Worm (Caenorhabditis elegans) whole organism, L1 larva: ENCODE measurements around the gene agr-1.
A peak's percentile ranks its signal among the peaks of the same experiment; 100 is the strongest.

Source experiments
- C34B4.2 ChIP-seq: sonication (generic microtip); optimal IDR thresholded peaks from 2 replicates; lab custom pipeline; 2017; ENCODE audit warnings: mild to moderate bottlenecking, missing genetic modification characterization, missing compliant biosample characterization
- alr-1 ChIP-seq: fragments of 200-800 bp; sonication (Bioruptor generic); optimal IDR thresholded peaks from 2 replicates; lab custom pipeline; 2018; ENCODE audit warnings: borderline replicate concordance, mild to moderate bottlenecking, missing genetic modification characterization, missing compliant biosample characterization
- ceh-82 ChIP-seq, 3 experiments: fragments of 150-350 bp in 1 of 3; sonication (generic microtip) in 2 of 3; optimal IDR thresholded peaks; 2 replicates each; lab custom pipeline; 2014 to 2017; ENCODE audit warnings: missing biosample characterization in 3 of 3, missing genetic modification characterization in 3 of 3
- ceh-90 ChIP-seq: sonication (generic microtip); optimal IDR thresholded peaks from 2 replicates; lab custom pipeline; 2016; ENCODE audit warnings: missing genetic modification characterization, missing compliant biosample characterization
- dpl-1 ChIP-seq, 3 experiments: fragments of 150-350 bp in 2 of 3; sonication (generic microtip) in 1 of 3; optimal IDR thresholded peaks; 2 replicates each; lab custom pipeline; 2014 to 2017; ENCODE audit warnings: missing biosample characterization in 3 of 3, missing genetic modification characterization in 3 of 3, missing genetic modification reagents in 3 of 3
- dsc-1 ChIP-seq: sonication (generic microtip); optimal IDR thresholded peaks from 2 replicates; lab custom pipeline; 2016; ENCODE audit warnings: mild to moderate bottlenecking, missing genetic modification characterization, missing compliant biosample characterization
- egl-27 ChIP-seq, 2 experiments: fragments of 150-350 bp in 1 of 2; sonication (generic microtip); optimal IDR thresholded peaks; 3 replicates each; lab custom pipeline; 2017 to 2018; ENCODE audit warnings: missing biosample characterization in 2 of 2, missing genetic modification characterization in 2 of 2, missing genetic modification reagents in 2 of 2
- elt-2 ChIP-seq: sonication (generic microtip); optimal IDR thresholded peaks from 2 replicates; lab custom pipeline; 2016; ENCODE audit warnings: missing genetic modification characterization, mild to moderate bottlenecking, inconsistent platforms, missing compliant biosample characterization, missing genetic modification reagents
- ets-5 ChIP-seq: fragments of 200-800 bp; sonication (Bioruptor generic); IDR thresholded peaks from 2 replicates; pipeline ENCODE4 v1.3.6; 2022; ENCODE audit warnings: missing genetic modification characterization, missing compliant biosample characterization
- fkh-10 ChIP-seq: sonication (generic microtip); optimal IDR thresholded peaks from 2 replicates; lab custom pipeline; 2017; ENCODE audit warnings: missing biosample characterization, missing genetic modification reagents, missing genetic modification characterization
- fkh-8 ChIP-seq: sonication (generic microtip); optimal IDR thresholded peaks from 2 replicates; lab custom pipeline; 2016; ENCODE audit warnings: mild to moderate bottlenecking, missing genetic modification characterization, missing compliant biosample characterization
- fos-1 ChIP-seq: fragments of 150-350 bp; optimal IDR thresholded peaks from 2 replicates; lab custom pipeline; 2014; ENCODE audit warnings: missing biosample characterization, missing genetic modification characterization
- grh-1 ChIP-seq: fragments of 200-800 bp; sonication (Bioruptor generic); IDR thresholded peaks from 2 replicates; pipeline ENCODE4 v1.3.6; 2022; ENCODE audit warnings: missing genetic modification reagents, missing genetic modification characterization, missing compliant biosample characterization
- isw-1 ChIP-seq: fragments of 200-800 bp; sonication (Bioruptor generic); IDR thresholded peaks from 2 replicates; pipeline ENCODE4 v1.3.6; 2022; ENCODE audit warnings: missing genetic modification characterization, missing compliant biosample characterization
- lin-14 ChIP-seq: fragments of 200-800 bp; sonication (Bioruptor generic); optimal IDR thresholded peaks from 2 replicates; lab custom pipeline; 2018; ENCODE audit warnings: mild to moderate bottlenecking, missing genetic modification characterization, moderate library complexity, missing compliant biosample characterization
- lin-35 ChIP-seq, 2 experiments: fragments of 150-350 bp; optimal IDR thresholded peaks; 2 replicates each; lab custom pipeline; 2014; ENCODE audit warnings: missing biosample characterization in 2 of 2, missing genetic modification characterization in 2 of 2, missing genetic modification reagents in 2 of 2
- lin-39 ChIP-seq: fragments of 150-350 bp; optimal IDR thresholded peaks from 2 replicates; lab custom pipeline; 2014; ENCODE audit warnings: missing biosample characterization, missing genetic modification reagents, missing genetic modification characterization
- lir-3 ChIP-seq: sonication (generic microtip); optimal IDR thresholded peaks from 2 replicates; lab custom pipeline; 2016; ENCODE audit warnings: mild to moderate bottlenecking, missing genetic modification characterization, moderate library complexity, missing compliant biosample characterization; ENCODE audit not compliant: poor library complexity
- lsy-2 ChIP-seq, 2 experiments: fragments of 150-350 bp; optimal IDR thresholded peaks; 2 replicates each; lab custom pipeline; 2014; ENCODE audit warnings: missing biosample characterization in 2 of 2, missing genetic modification characterization in 2 of 2
- mdl-1 ChIP-seq, 2 experiments: fragments of 150-350 bp; optimal IDR thresholded peaks; 2 replicates each; lab custom pipeline; 2014 to 2017; ENCODE audit warnings: missing biosample characterization in 2 of 2, missing genetic modification characterization in 2 of 2, inconsistent platforms in 1 of 2
- mef-2 ChIP-seq: fragments of 150-350 bp; optimal IDR thresholded peaks from 2 replicates; lab custom pipeline; 2014; ENCODE audit warnings: missing biosample characterization, missing genetic modification characterization
- nhr-12 ChIP-seq: sonication (generic microtip); optimal IDR thresholded peaks from 2 replicates; lab custom pipeline; 2017; ENCODE audit warnings: missing biosample characterization, missing genetic modification characterization
- nhr-20 ChIP-seq: sonication (generic microtip); optimal IDR thresholded peaks from 2 replicates; lab custom pipeline; 2016; ENCODE audit warnings: mild to moderate bottlenecking, missing genetic modification characterization, missing compliant biosample characterization
- nhr-237 ChIP-seq: fragments of 150-350 bp; optimal IDR thresholded peaks from 2 replicates; lab custom pipeline; 2014; ENCODE audit warnings: missing biosample characterization, missing genetic modification characterization
- nhr-71 ChIP-seq: sonication (generic microtip); optimal IDR thresholded peaks from 2 replicates; lab custom pipeline; 2016; ENCODE audit warnings: mild to moderate bottlenecking, missing genetic modification characterization, moderate library complexity, missing compliant biosample characterization
- nhr-84 ChIP-seq: sonication (generic microtip); optimal IDR thresholded peaks from 2 replicates; lab custom pipeline; 2017; ENCODE audit warnings: missing biosample characterization, missing genetic modification characterization
- nhr-85 ChIP-seq: sonication (generic microtip); peaks from one replicate; lab custom pipeline; 2016; ENCODE audit warnings: missing genetic modification characterization, inconsistent platforms, missing compliant biosample characterization
- nhr-90 ChIP-seq: sonication (generic microtip); optimal IDR thresholded peaks from 2 replicates; lab custom pipeline; 2016; ENCODE audit warnings: mild to moderate bottlenecking, missing genetic modification characterization, missing compliant biosample characterization; ENCODE audit not compliant: poor library complexity
- pag-3 ChIP-seq: sonication (generic microtip); optimal IDR thresholded peaks from 2 replicates; lab custom pipeline; 2017; ENCODE audit warnings: missing genetic modification characterization, mild to moderate bottlenecking, missing compliant biosample characterization, antibody characterized with exemption, borderline replicate concordance; ENCODE audit not compliant: insufficient read depth
- pqm-1 ChIP-seq: sonication (generic microtip); optimal IDR thresholded peaks from 3 replicates; lab custom pipeline; 2017; ENCODE audit warnings: missing biosample characterization, missing genetic modification characterization
- rnt-1 ChIP-seq: sonication (generic microtip); optimal IDR thresholded peaks from 2 replicates; lab custom pipeline; 2016; ENCODE audit warnings: mild to moderate bottlenecking, missing genetic modification characterization, moderate library complexity, missing compliant biosample characterization
- snpc-4 ChIP-seq: fragments of 150-350 bp; optimal IDR thresholded peaks from 2 replicates; lab custom pipeline; 2014; ENCODE audit warnings: missing biosample characterization, missing genetic modification characterization
- snu-23 ChIP-seq: sonication (generic microtip); optimal IDR thresholded peaks from 2 replicates; lab custom pipeline; 2016; ENCODE audit warnings: missing genetic modification characterization, missing compliant biosample characterization
- swsn-7 ChIP-seq: sonication (generic microtip); optimal IDR thresholded peaks from 2 replicates; lab custom pipeline; 2016; ENCODE audit warnings: missing genetic modification characterization, missing compliant biosample characterization
- tbx-2 ChIP-seq: sonication (generic microtip); optimal IDR thresholded peaks from 2 replicates; lab custom pipeline; 2016; ENCODE audit warnings: missing genetic modification characterization, missing compliant biosample characterization
- unc-30 ChIP-seq: sonication (generic microtip); optimal IDR thresholded peaks from 2 replicates; lab custom pipeline; 2017; ENCODE audit warnings: missing biosample characterization, missing genetic modification characterization
- unc-86 ChIP-seq: sonication (generic microtip); optimal IDR thresholded peaks from 2 replicates; lab custom pipeline; 2016; ENCODE audit warnings: missing genetic modification characterization, missing compliant biosample characterization
- unc-98 ChIP-seq: fragments of 200-800 bp; sonication (Bioruptor generic); IDR thresholded peaks from 2 replicates; pipeline ENCODE4 v1.3.6; 2022; ENCODE audit warnings: missing genetic modification characterization, missing compliant biosample characterization
- vab-15 ChIP-seq: sonication (generic microtip); optimal IDR thresholded peaks from 2 replicates; lab custom pipeline; 2017; ENCODE audit warnings: missing genotype, mild to moderate bottlenecking, missing genetic modification characterization, missing compliant biosample characterization
- zip-4 ChIP-seq: fragments of 200-800 bp; sonication (Bioruptor generic); optimal IDR thresholded peaks from 2 replicates; lab custom pipeline; 2018; ENCODE audit warnings: mild to moderate bottlenecking, missing genetic modification characterization, moderate library complexity, missing compliant biosample characterization

The agr-1 gene

DNA sequence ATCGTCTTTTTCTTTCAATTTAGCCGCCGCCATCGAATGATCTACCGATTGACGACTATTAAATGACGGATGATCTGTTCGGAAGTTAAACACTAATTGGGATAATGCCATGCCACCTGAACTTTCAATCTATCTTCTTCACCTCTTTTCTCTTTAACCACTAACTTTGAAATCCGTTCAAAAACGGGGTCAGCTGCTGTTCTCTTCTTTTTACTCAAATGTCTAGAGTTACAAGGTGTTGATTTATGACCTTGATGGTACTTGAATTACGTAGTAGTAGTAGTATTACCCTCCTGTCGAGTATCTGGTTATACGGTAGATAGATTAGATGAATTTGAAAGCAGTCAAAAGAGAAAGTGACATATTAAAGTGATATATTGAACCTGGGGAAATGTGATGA lies 46.1 kb upstream of the agr-1 start (continued):
- peak; percentile 27 for TF ChIP-seq pag-3 (tag; lab: Kevin White, UChicago)
- no peak for TF ChIP-seq mdl-1 (tag; optimal IDR thresholded peaks at IDR 0.05; lab: Kevin White, UChicago)
- peak; percentile 33 for TF ChIP-seq nhr-71 (tag; lab: Kevin White, UChicago)
- no peak for TF ChIP-seq tbx-2 (tag; lab: Kevin White, UChicago)
- TF ChIP-seq mef-2 (tag; lab: Kevin White, UChicago), result no peak
- TF ChIP-seq fkh-10 (GFP tag; lab: Kevin White, UChicago), result no peak
- no peak for TF ChIP-seq pqm-1 (tag; lab: Kevin White, UChicago)
- no peak for TF ChIP-seq nhr-84 (tag; lab: Kevin White, UChicago)

DNA sequence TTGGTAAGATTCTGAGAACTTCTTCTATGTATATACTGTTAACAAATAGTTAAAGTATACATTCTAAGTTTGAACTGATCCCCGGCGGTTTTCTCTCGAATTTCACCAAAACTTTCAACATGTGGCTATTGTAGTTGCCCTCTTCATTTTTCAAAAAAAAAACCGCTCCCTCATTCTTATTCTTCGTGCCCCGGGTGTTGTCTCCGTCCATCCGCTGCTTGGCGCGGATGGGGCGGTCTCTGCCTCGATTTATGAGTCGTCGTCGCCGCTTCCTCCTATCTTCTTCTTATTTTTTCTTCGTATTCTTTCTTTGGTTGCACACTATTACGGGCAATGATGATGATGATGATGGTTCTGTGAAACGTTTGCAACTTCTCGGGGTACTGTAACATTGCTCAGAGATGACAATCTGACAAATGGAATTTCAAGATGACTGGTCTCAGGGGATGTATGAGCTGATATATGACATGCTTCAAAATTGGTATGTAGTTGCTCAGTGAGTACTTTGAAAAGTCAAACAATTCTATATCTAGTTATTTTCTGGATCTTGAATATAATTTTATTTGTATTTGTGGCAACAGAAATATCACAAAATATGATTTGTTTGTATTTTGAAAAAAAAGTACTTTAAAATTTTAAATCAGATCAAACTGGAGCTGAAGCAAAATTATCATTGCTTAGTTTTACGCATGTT lies 45.4 kb upstream of the agr-1 start:
- TF ChIP-seq nhr-20 (tag; lab: Kevin White, UChicago) (peak; percentile 15), unc-30 (no peak), snu-23 (GFP tag; lab: Kevin White, UChicago) (peak; percentile 30), nhr-71 (tag; lab: Kevin White, UChicago) (peak; percentile 27), lin-14 (GFP tag; lab: Kevin White, UChicago) (peak; percentile 70), nhr-90 (tag; lab: Kevin White, UChicago) (no peak), lsy-2 (tag; optimal IDR thresholded peaks at IDR 0.05; lab: Kevin White, UChicago) (peak in 1 of 2 experiments; percentile 11), ets-5 (GFP tag; lab: Robert Waterston, UW) (no peak), zip-4 (no peak), ceh-82 (tag; optimal IDR thresholded peaks at IDR 0.05; lab: Kevin White, UChicago) (peak in 1 of 3 experiments; percentile 23), fkh-10 (GFP tag; lab: Kevin White, UChicago) (peak; percentile 45)

DNA sequence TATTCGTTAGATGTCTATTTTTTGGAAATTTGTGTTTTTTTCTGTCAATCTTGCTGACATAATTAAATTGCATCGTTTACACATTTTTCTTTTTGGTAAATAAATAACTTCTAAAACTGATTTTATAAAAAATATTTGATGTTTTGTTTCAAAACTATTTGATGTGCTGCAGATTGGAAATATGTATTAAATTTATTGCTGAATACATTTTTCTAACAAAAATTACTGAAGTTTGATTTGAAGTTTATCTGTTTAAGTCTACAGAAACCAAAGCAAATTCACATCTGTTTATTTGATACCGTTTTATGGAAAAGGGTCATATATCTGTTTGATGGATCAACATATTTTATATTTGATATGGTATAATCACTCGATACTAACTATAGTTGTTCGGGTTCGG lies 41.3 kb upstream of the agr-1 start:
- no peak for TF ChIP-seq elt-2 (tag; lab: Kevin White, UChicago)
- TF ChIP-seq alr-1, result no peak
- no peak for TF ChIP-seq lin-35 (GFP tag; optimal IDR thresholded peaks at IDR 0.05; lab: Kevin White, UChicago)
- no peak for TF ChIP-seq nhr-12 (tag; lab: Kevin White, UChicago)
- no peak for TF ChIP-seq nhr-237
- TF ChIP-seq nhr-84 (tag; lab: Kevin White, UChicago), result no peak
- TF ChIP-seq egl-27 (tag; optimal IDR thresholded peaks at IDR 0.05; lab: Kevin White, UChicago), result no peak
- no peak for TF ChIP-seq fkh-8 (tag; lab: Kevin White, UChicago)
- no peak for TF ChIP-seq C34B4.2
- TF ChIP-seq nhr-71 (tag; lab: Kevin White, UChicago), result no peak
- no peak for TF ChIP-seq isw-1
- no peak for TF ChIP-seq nhr-85 (tag; lab: Kevin White, UChicago)

DNA sequence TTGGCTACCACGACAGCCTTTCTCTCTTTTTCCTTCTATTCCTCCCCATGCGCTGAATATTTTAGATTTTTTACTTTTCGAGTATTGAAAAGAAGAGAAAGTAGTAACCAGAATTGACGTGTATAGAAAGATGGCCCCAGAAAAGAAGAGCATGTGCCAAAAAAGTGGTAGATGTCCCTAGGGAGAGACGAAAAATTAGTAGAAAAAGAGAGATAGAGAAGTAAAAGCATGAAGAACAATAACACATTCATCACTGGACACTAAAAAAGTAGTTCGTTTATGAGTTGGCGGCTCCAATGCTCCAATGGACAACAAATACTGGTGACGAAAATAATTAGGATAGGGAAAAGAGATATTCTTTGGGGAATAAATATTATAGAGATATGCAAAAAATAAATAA lies 37.5 kb upstream of the agr-1 start:
- TF ChIP-seq lin-14 (GFP tag; lab: Kevin White, UChicago), result peak; percentile 74
- no peak for TF ChIP-seq unc-98
- no peak for TF ChIP-seq vab-15 (tag; lab: Kevin White, UChicago)
- TF ChIP-seq lsy-2 (tag; optimal IDR thresholded peaks at IDR 0.05; lab: Kevin White, UChicago), result no peak

DNA sequence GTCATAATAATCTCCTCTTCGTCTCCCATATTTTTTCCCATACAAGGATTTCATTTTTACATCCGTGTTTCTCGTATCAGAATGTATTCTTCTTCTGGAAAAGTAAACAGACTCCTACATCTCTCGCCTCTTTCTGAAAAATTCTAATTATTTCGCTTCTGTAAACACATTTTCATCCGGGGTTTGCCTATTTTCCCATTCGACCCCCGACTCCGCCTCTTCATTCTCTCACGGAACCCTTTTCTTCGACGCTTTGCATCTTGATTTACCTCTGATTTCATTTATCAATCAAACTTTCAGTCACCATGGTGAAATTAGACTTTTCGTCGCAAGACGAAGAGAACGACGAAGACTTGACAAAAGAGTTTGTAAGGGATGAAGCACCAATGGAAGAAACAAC lies 35.7 kb upstream of the agr-1 start, which contains the start of gene snt-1:
Gene snt-1, plus strand, starts transcription at position 301 of the 400 bp plus-strand sequence.
- TF ChIP-seq lir-3 (tag; lab: Kevin White, UChicago), result no peak
- TF ChIP-seq snpc-4 (tag; lab: Kevin White, UChicago), result no peak
- no peak for TF ChIP-seq lin-39
- TF ChIP-seq dsc-1 (tag; lab: Kevin White, UChicago), result peak; percentile 79
- TF ChIP-seq isw-1, result no peak
- TF ChIP-seq dpl-1 (GFP tag; optimal IDR thresholded peaks at IDR 0.05; lab: Kevin White, UChicago), result no peak
- no peak for TF ChIP-seq unc-86 (tag; lab: Kevin White, UChicago)
- 0 out of 2 replicates have a peak, but pooled peaks have one; percentile 11 for TF ChIP-seq grh-1 (GFP tag; lab: Robert Waterston, UW)
- no peak for TF ChIP-seq ceh-90 (tag; lab: Kevin White, UChicago)
- no peak for TF ChIP-seq nhr-12 (tag; lab: Kevin White, UChicago)
- TF ChIP-seq swsn-7, result no peak
- no peak for TF ChIP-seq rnt-1 (tag; lab: Kevin White, UChicago)
- no peak for TF ChIP-seq fos-1 (tag; lab: Kevin White, UChicago)
- no peak for TF ChIP-seq nhr-84 (tag; lab: Kevin White, UChicago)
